Worm (Caenorhabditis elegans) whole organism, L3 larva: Measurements from ENCODE around the gene cest-26.
A peak's percentile ranks its signal among the peaks of the same experiment; 100 is the strongest.

Experiments
- R02D3.7 ChIP-seq: fragments of 150-350 bp; optimal IDR thresholded peaks from 2 replicates; lab custom pipeline; 2014; ENCODE audit warnings: missing biosample characterization, missing genetic modification characterization
- aly-2 ChIP-seq: fragments of 150-350 bp; optimal IDR thresholded peaks from 2 replicates; lab custom pipeline; 2014; ENCODE audit warnings: missing biosample characterization, missing genetic modification characterization
- ama-1 ChIP-seq: fragments of 150-350 bp; optimal IDR thresholded peaks from 2 replicates; lab custom pipeline; 2018
- ceh-16 ChIP-seq: sonication (generic microtip); optimal IDR thresholded peaks from 2 replicates; lab custom pipeline; 2017; ENCODE audit warnings: missing biosample characterization, missing genetic modification characterization
- ceh-28 ChIP-seq: fragments of 150-350 bp; optimal IDR thresholded peaks from 2 replicates; lab custom pipeline; 2014; ENCODE audit warnings: missing biosample characterization, missing genetic modification reagents, missing genetic modification characterization
- ceh-9 ChIP-seq: sonication (generic microtip); optimal IDR thresholded peaks from 2 replicates; lab custom pipeline; 2018; ENCODE audit warnings: missing biosample characterization, missing genetic modification characterization
- egl-27 ChIP-seq: sonication (generic microtip); optimal IDR thresholded peaks from 4 replicates; lab custom pipeline; 2017; ENCODE audit warnings: missing biosample characterization, missing genetic modification reagents, missing genetic modification characterization
- egl-5 ChIP-seq: fragments of 150-350 bp; optimal IDR thresholded peaks from 2 replicates; lab custom pipeline; 2017; ENCODE audit warnings: missing biosample characterization, missing genetic modification reagents, missing genetic modification characterization, inconsistent platforms
- elt-1 ChIP-seq: fragments of 150-350 bp; optimal IDR thresholded peaks from 2 replicates; lab custom pipeline; 2014; ENCODE audit warnings: missing biosample characterization, missing genetic modification characterization
- elt-2 ChIP-seq: sonication (generic microtip); optimal IDR thresholded peaks from 2 replicates; lab custom pipeline; 2016; ENCODE audit warnings: missing genetic modification reagents, mild to moderate bottlenecking, missing genetic modification characterization, missing compliant biosample characterization
- elt-3 ChIP-seq, 3 experiments: fragments of 150-350 bp in 1 of 3; sonication (generic microtip) in 2 of 3; optimal IDR thresholded peaks; 2 replicates in 2 of 3; 4 replicates in 1 of 3; lab custom pipeline; 2014 to 2017; ENCODE audit warnings: missing biosample characterization in 3 of 3, missing genetic modification characterization in 3 of 3
- eor-1 ChIP-seq, 2 experiments: fragments of 150-350 bp; optimal IDR thresholded peaks; 2 replicates each; lab custom pipeline; 2014 to 2018; ENCODE audit warnings: missing biosample characterization in 2 of 2, missing genetic modification characterization in 2 of 2
- fkh-2 ChIP-seq: fragments of 150-350 bp; optimal IDR thresholded peaks from 2 replicates; lab custom pipeline; 2014; ENCODE audit warnings: missing biosample characterization, missing genetic modification reagents, missing genetic modification characterization
- fos-1 ChIP-seq: fragments of 150-350 bp; optimal IDR thresholded peaks from 2 replicates; lab custom pipeline; 2014; ENCODE audit warnings: missing biosample characterization, missing genetic modification characterization
- hmg-11 ChIP-seq: sonication (generic microtip); optimal IDR thresholded peaks from 2 replicates; lab custom pipeline; 2016; ENCODE audit warnings: missing genetic modification characterization, missing compliant biosample characterization
- jun-1 ChIP-seq: fragments of 150-350 bp; optimal IDR thresholded peaks from 2 replicates; lab custom pipeline; 2014; ENCODE audit warnings: missing biosample characterization, missing genetic modification reagents, missing genetic modification characterization
- lin-39 ChIP-seq: fragments of 150-350 bp; optimal IDR thresholded peaks from 2 replicates; lab custom pipeline; 2018; ENCODE audit warnings: missing biosample characterization, missing genetic modification reagents, missing genetic modification characterization
- lsy-12 ChIP-seq: sonication (generic microtip); optimal IDR thresholded peaks from 2 replicates; lab custom pipeline; 2016; ENCODE audit warnings: mild to moderate bottlenecking, missing genetic modification characterization, missing compliant biosample characterization
- mml-1 ChIP-seq: fragments of 150-350 bp; sonication (generic microtip); optimal IDR thresholded peaks from 3 replicates; lab custom pipeline; 2014; ENCODE audit warnings: missing biosample characterization, missing genetic modification characterization
- nhr-11 ChIP-seq: fragments of 150-350 bp; optimal IDR thresholded peaks from 2 replicates; lab custom pipeline; 2014; ENCODE audit warnings: missing biosample characterization, missing genetic modification characterization
- nhr-12 ChIP-seq: fragments of 150-350 bp; optimal IDR thresholded peaks from 2 replicates; lab custom pipeline; 2014; ENCODE audit warnings: missing biosample characterization, missing genetic modification characterization
- nhr-23 ChIP-seq: fragments of 150-350 bp; optimal IDR thresholded peaks from 2 replicates; lab custom pipeline; 2014; ENCODE audit warnings: missing biosample characterization, missing genetic modification reagents, missing genetic modification characterization
- nhr-237 ChIP-seq: fragments of 150-350 bp; optimal IDR thresholded peaks from 2 replicates; lab custom pipeline; 2014; ENCODE audit warnings: missing biosample characterization, missing genetic modification characterization
- nhr-25 ChIP-seq: sonication (generic microtip); optimal IDR thresholded peaks from 2 replicates; lab custom pipeline; 2017; ENCODE audit warnings: missing biosample characterization, missing genetic modification characterization
- nhr-28 ChIP-seq: fragments of 150-350 bp; optimal IDR thresholded peaks from 2 replicates; lab custom pipeline; 2014; ENCODE audit warnings: missing biosample characterization, missing genetic modification characterization
- nhr-43 ChIP-seq: sonication (generic microtip); optimal IDR thresholded peaks from 2 replicates; lab custom pipeline; 2016; ENCODE audit warnings: mild to moderate bottlenecking, missing genetic modification characterization, missing compliant biosample characterization; ENCODE audit not compliant: poor library complexity, severe bottlenecking
- nhr-67 ChIP-seq: fragments of 150-350 bp; optimal IDR thresholded peaks from 2 replicates; lab custom pipeline; 2014; ENCODE audit warnings: missing biosample characterization, missing genetic modification characterization
- nhr-76 ChIP-seq: fragments of 150-350 bp; sonication (generic microtip); optimal IDR thresholded peaks from 5 replicates; lab custom pipeline; 2014; ENCODE audit warnings: missing biosample characterization, missing genetic modification characterization
- nhr-77 ChIP-seq: fragments of 150-350 bp; optimal IDR thresholded peaks from 2 replicates; lab custom pipeline; 2014; ENCODE audit warnings: missing biosample characterization, missing genetic modification characterization
- pha-4 ChIP-seq: fragments of 150-350 bp; optimal IDR thresholded peaks from 2 replicates; lab custom pipeline; 2014; ENCODE audit warnings: missing biosample characterization, missing genetic modification reagents, missing genetic modification characterization
- pqm-1 ChIP-seq: fragments of 150-350 bp; optimal IDR thresholded peaks from 2 replicates; lab custom pipeline; 2017; ENCODE audit warnings: missing biosample characterization, missing genetic modification characterization, inconsistent platforms
- sea-2 ChIP-seq: fragments of 150-350 bp; sonication (generic microtip); optimal IDR thresholded peaks from 4 replicates; lab custom pipeline; 2014; ENCODE audit warnings: missing biosample characterization, missing genetic modification reagents, missing genetic modification characterization
- skn-1 ChIP-seq: fragments of 150-350 bp; optimal IDR thresholded peaks from 2 replicates; lab custom pipeline; 2014; ENCODE audit warnings: missing biosample characterization, missing genetic modification characterization
- snpc-4 ChIP-seq: fragments of 150-350 bp; optimal IDR thresholded peaks from 2 replicates; lab custom pipeline; 2014; ENCODE audit warnings: missing biosample characterization, missing genetic modification characterization
- tbx-2 ChIP-seq: sonication (generic microtip); optimal IDR thresholded peaks from 2 replicates; lab custom pipeline; 2016; ENCODE audit warnings: mild to moderate bottlenecking, missing genetic modification characterization, missing compliant biosample characterization
- unc-39 ChIP-seq: sonication (generic microtip); optimal IDR thresholded peaks from 4 replicates; lab custom pipeline; 2017; ENCODE audit warnings: missing biosample characterization, missing genetic modification characterization
- unc-62 ChIP-seq: fragments of 150-350 bp; sonication (generic microtip); optimal IDR thresholded peaks from 4 replicates; lab custom pipeline; 2014; ENCODE audit warnings: missing biosample characterization, missing genetic modification reagents, missing genetic modification characterization
- zag-1 ChIP-seq: fragments of 150-350 bp; optimal IDR thresholded peaks from 2 replicates; lab custom pipeline; 2014; ENCODE audit warnings: missing biosample characterization, missing genetic modification characterization
- ztf-4 ChIP-seq: fragments of 150-350 bp; optimal IDR thresholded peaks from 2 replicates; lab custom pipeline; 2014; ENCODE audit warnings: missing biosample characterization, missing genetic modification characterization

cest-26 gene

DNA sequence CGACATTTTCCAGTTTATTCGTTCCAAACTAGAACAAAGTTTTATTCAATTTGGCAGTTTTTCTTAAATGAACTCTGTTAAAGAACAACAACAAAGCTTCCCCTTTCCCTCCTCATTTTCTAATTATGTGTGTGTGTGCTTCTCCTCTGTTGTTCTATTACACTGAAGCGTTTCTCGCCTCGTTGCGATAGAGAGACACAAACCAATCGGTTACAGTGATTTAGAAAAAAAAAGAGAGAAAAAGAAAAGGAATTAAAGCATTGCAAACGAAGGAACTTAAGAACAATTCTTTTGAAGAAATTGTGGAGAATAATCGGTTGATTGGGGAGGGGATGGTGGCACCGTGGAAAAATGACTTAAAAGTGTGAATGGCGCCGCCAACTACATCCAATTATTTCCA lies at the start of gene cest-26:
TSS of gene cest-26 (minus strand) at position 101 of the 400 bp plus-strand sequence.
- TF ChIP-seq elt-3 (tag; optimal IDR thresholded peaks at IDR 0.05; lab: Kevin White, UChicago) (no peak), unc-39 (tag; lab: Kevin White, UChicago) (no peak), elt-2 (tag; lab: Kevin White, UChicago) (peak; percentile 0), eor-1 (tag; optimal IDR thresholded peaks at IDR 0.05; lab: Kevin White, UChicago) (no peak), pqm-1 (tag; lab: Kevin White, UChicago) (no peak)
- TF ChIP-seq, all 47 proteins: peak for 1

DNA sequence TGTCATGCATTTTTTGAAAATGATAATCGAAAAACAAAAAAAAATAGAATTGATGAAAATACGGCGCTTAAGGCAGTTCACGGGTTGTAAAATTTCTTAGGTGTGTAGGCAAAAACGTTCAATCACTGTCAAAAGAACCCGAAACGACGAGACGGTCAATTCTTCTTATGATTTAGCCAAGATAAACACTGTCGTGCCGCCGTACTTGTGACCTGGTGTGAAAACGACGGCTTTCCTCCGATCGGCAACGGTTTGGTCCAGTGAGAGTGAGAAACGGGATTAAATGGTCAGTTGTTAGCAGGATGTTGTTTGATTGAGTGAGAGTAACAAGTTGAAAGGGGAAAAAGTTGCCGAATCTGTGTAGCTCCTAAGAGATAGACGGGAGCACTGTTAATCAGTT lies 46.6 kb upstream of the cest-26 start:
- TF ChIP-seq egl-5 (no peak), lin-39 (tag; lab: Kevin White, UChicago) (peak; percentile 36), nhr-25 (tag; lab: Kevin White, UChicago) (peak; percentile 43)

DNA sequence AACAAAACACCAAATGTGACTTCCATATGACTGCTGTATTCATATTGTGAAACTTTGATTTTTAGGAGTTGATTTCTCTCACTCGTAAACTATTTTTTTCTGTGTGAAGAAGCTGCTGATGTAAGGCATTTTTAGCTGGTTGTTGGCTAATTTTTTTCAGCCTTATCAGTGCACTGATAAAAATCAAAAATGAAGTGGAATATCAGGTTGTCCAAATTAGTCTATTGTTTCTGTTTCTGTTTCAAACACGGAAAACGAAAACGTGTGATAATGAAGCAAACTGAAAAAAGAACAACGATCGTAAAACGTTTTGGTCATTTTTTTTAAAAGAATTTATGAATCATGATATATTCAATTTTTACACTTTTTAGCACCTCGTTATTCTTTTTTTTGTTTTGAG lies 43.3 kb upstream of the cest-26 start:
- peak; percentile 89 for TF ChIP-seq elt-2 (tag; lab: Kevin White, UChicago)
- TF ChIP-seq pqm-1 (tag; lab: Kevin White, UChicago), result peak; percentile 82
- peak; percentile 14 for TF ChIP-seq pha-4 (tag; lab: Kevin White, UChicago)
- TF ChIP-seq ceh-9 (tag; lab: Kevin White, UChicago), result no peak
- no peak for TF ChIP-seq ztf-4 (tag; lab: Kevin White, UChicago)
- TF ChIP-seq nhr-77 (tag; lab: Kevin White, UChicago), result no peak
- TF ChIP-seq jun-1 (tag; lab: Kevin White, UChicago), result no peak

DNA sequence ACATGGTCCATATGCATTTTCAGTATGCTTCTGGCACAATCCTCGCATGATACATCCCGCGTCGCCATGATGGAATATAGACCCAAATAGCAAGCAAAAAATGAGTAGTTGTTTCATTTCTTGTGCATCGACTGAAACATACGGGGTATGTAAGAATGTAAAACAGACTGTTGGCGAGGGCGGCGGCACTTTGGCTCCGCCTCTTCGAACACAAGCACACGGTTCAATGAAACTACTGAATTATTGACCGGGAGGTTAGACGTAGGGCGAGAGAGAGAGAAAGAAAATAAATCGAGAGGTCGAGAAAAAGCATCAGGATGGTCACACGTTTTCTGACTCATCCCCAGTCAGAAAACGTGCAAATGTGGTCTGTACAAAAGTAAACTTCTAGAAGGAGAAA lies 42.5 kb upstream of the cest-26 start:
- TF ChIP-seq pqm-1 (tag; lab: Kevin White, UChicago) (peak; percentile 19), nhr-25 (tag; lab: Kevin White, UChicago) (no peak), nhr-23 (tag; lab: Kevin White, UChicago) (no peak), elt-2 (tag; lab: Kevin White, UChicago) (peak; percentile 5), pha-4 (tag; lab: Kevin White, UChicago) (peak; percentile 59)

DNA sequence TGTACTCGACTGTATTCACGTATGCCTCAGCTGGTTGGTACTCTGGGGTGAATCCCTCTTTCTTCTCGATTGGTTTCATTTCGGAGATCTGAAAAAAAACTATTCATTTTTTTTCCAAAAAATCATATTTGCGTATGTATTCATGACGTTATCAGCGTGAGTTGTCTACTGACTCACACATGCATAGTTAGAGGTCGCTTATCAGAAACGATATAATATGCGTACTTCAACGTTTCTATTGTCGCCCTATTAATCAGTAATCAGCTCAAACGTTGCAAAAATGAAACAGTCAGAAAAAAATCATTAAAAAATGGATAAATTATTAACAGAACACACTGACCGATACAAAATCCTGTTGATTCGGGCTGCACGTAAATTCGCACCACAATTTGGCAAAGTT lies 41.0 kb upstream of the cest-26 start:
- TF ChIP-seq nhr-76 (no peak), pha-4 (tag; lab: Kevin White, UChicago) (peak; percentile 16), egl-27 (no peak), ama-1 (lab: Kevin White, UChicago) (no peak), unc-39 (tag; lab: Kevin White, UChicago) (no peak), snpc-4 (no peak), hmg-11 (tag; lab: Kevin White, UChicago) (no peak), pqm-1 (tag; lab: Kevin White, UChicago) (peak; percentile 86), elt-1 (tag; lab: Kevin White, UChicago) (no peak), nhr-23 (tag; lab: Kevin White, UChicago) (no peak), elt-2 (tag; lab: Kevin White, UChicago) (peak; percentile 84), ceh-16 (tag; lab: Kevin White, UChicago) (no peak), unc-62 (GFP tag; lab: Kevin White, UChicago) (no peak), tbx-2 (tag; lab: Kevin White, UChicago) (no peak)

DNA sequence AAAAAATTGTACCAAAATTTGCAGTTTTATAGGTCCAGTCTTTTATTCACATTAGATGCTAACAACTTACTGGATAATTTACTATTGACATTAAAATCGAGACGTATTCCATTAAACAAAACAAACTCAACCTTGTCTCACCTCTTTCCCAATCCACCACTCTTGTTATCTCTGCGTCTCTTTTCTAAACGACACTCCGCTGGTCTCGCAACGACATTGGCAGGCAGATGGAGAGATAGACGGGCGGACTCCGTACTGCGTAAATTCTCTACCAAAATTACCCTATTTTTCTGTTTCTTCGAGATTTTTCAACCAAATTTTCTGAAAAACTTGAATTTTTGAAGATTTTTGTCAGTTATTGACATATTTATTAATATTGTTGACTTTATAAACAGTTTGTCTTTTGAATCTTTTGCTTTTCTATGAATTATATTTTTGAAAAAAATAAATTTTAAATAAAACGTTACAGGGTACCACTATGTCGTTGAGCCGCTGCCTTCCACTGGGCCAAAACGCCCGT lies 31.9 kb upstream of the cest-26 start, which contains the start of gene asb-2:
TSS of gene asb-2 (plus strand) at position 470 of the 520 bp plus-strand sequence.
- TF ChIP-seq aly-2 (tag; lab: Kevin White, UChicago), result no peak
- TF ChIP-seq mml-1 (tag; lab: Kevin White, UChicago), result no peak
- TF ChIP-seq eor-1 (tag; optimal IDR thresholded peaks at IDR 0.05; lab: Kevin White, UChicago), result no peak
- no peak for TF ChIP-seq nhr-11 (tag; lab: Kevin White, UChicago)
- TF ChIP-seq nhr-237 (tag; lab: Kevin White, UChicago), result no peak
- no peak for TF ChIP-seq fos-1 (tag; lab: Kevin White, UChicago)
- peak; percentile 42 for TF ChIP-seq tbx-2 (tag; lab: Kevin White, UChicago)
- TF ChIP-seq ztf-4 (tag; lab: Kevin White, UChicago), result peak; percentile 41
- no peak for TF ChIP-seq unc-62 (GFP tag; lab: Kevin White, UChicago)
- no peak for TF ChIP-seq nhr-67
- no peak for TF ChIP-seq egl-27
- TF ChIP-seq ceh-16 (tag; lab: Kevin White, UChicago), result no peak
- peak; percentile 77 for TF ChIP-seq egl-5
- TF ChIP-seq ceh-9 (tag; lab: Kevin White, UChicago), result no peak
- peak; percentile 71 for TF ChIP-seq elt-2 (tag; lab: Kevin White, UChicago)
- TF ChIP-seq R02D3.7 (tag; lab: Kevin White, UChicago), result peak; percentile 75
- no peak for TF ChIP-seq nhr-28
- TF ChIP-seq pqm-1 (tag; lab: Kevin White, UChicago), result peak; percentile 69
- TF ChIP-seq zag-1, result no peak
- TF ChIP-seq hmg-11 (tag; lab: Kevin White, UChicago), result peak; percentile 73
- TF ChIP-seq sea-2 (GFP tag; lab: Kevin White, UChicago), result no peak
- TF ChIP-seq ceh-28 (tag; lab: Kevin White, UChicago), result peak; percentile 33
- peak; percentile 97 for TF ChIP-seq nhr-25 (tag; lab: Kevin White, UChicago)
- TF ChIP-seq nhr-12, result no peak
- TF ChIP-seq nhr-43 (tag; lab: Kevin White, UChicago), result peak; percentile 67
- no peak for TF ChIP-seq nhr-76
- TF ChIP-seq ama-1 (lab: Kevin White, UChicago), result peak; percentile 36
- TF ChIP-seq fkh-2 (tag; lab: Kevin White, UChicago), result no peak
- TF ChIP-seq lsy-12 (tag; lab: Kevin White, UChicago), result peak; percentile 40
- peak; percentile 63 for TF ChIP-seq jun-1 (tag; lab: Kevin White, UChicago)
- peak; percentile 32 for TF ChIP-seq skn-1
